Worm (Caenorhabditis elegans): Measurements from ENCODE around the gene clec-229.
A peak's percentile ranks its signal among the peaks of the same experiment; 100 is the strongest.
"Not testable (repeated sequence)": the region's sequence is repeated elsewhere in the genome, so short reads cannot be mapped to it uniquely, and the experiment has no call there.

clec-229 gene

ce11 chrV:15330314-15330713 is 11.0 kb downstream of the clec-229 start, which contains the start of gene srh-295:
Gene srh-295, plus strand, starts transcription at chrV:15330614.
- TF ChIP-seq ztf-29 (GFP tag; IDR thresholded peaks at IDR 0.05), result no peak
- TF ChIP-seq med-1 (GFP tag; optimal IDR thresholded peaks at IDR 0.05; ENCODE audit: insufficient read depth), result no peak
- TF ChIP-seq ref-1 (GFP tag; conservative IDR thresholded peaks at IDR 0.05), result no peak

- TF ChIP-seq flt-1 (GFP tag; IDR thresholded peaks at IDR 0.05), result no peak
- TF ChIP-seq cog-1 (tag; optimal IDR thresholded peaks at IDR 0.05), result no peak
- TF ChIP-seq med-1 (GFP tag; optimal IDR thresholded peaks at IDR 0.05; ENCODE audit: insufficient read depth), result no peak
- TF ChIP-seq ztf-23 (GFP tag; IDR thresholded peaks at IDR 0.05), result no peak
- no peak for TF ChIP-seq klf-2 (GFP tag; conservative IDR thresholded peaks at IDR 0.05)
- TF ChIP-seq ztf-29 (GFP tag; IDR thresholded peaks at IDR 0.05), result no peak
- no peak for TF ChIP-seq ref-1 (GFP tag; conservative IDR thresholded peaks at IDR 0.05)
- TF ChIP-seq tab-1 (GFP tag; IDR thresholded peaks at IDR 0.05), result no peak
- no peak for TF ChIP-seq T22C8.4 (GFP tag; IDR thresholded peaks at IDR 0.05)
Measured at ce11 chrV:15327745-15328447, 13.4 kb downstream of the clec-229 start, which contains the start of gene ZK1037.6. Gene ZK1037.6, minus strand, starts transcription at chrV:15327795.

DNA sequence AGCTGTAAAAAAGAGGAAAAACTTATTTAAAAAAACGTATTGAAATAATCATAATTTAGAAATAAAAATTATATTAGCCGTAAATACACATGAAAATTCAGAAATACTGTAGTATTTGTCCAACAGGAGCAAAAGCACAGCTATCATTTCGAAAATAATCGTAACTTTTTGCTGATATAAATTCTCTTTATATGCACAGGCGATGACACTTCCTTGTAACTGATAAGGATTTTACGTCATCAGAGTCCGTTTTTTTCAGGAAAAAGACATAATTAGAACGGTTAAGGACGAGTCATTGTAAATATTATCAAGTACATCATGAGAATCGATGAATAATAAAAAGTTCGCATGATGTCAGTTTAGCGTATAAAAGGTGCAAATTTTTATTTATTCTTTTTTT is 17.9 kb downstream of the clec-229 start:
- no peak for TF ChIP-seq T22C8.4 (GFP tag; IDR thresholded peaks at IDR 0.05)
- TF ChIP-seq med-1 (GFP tag; optimal IDR thresholded peaks at IDR 0.05; ENCODE audit: insufficient read depth), result no peak
- TF ChIP-seq ztf-29 (GFP tag; IDR thresholded peaks at IDR 0.05), result no peak
- no peak for TF ChIP-seq flt-1 (GFP tag; IDR thresholded peaks at IDR 0.05)
- no peak for TF ChIP-seq cog-1 (tag; optimal IDR thresholded peaks at IDR 0.05)

DNA sequence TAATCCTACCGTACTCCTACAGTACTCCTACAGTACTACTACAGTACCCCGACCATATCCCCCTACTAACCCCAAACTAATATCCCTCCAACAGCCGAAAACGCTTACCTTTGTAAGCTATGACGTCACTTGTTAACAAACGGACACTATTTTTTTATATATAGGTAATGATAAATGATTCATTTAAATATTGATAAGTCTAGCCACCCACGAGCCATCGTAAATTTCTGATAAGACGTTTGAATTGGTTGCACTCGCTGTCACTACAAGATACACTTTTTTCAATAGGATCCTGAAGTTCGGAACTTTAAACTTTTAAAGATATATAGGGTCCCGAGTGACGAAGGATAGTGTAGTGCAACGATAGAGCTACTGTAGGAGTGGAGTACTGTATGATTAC is 18.7 kb downstream of the clec-229 start, which contains the start of gene nhr-247:
Gene nhr-247, plus strand, starts transcription at position 330 of the 400 bp plus-strand sequence.
- TF ChIP-seq ztf-29 (GFP tag; IDR thresholded peaks at IDR 0.05); klf-2 (GFP tag; conservative IDR thresholded peaks at IDR 0.05); ref-1 (GFP tag; conservative IDR thresholded peaks at IDR 0.05): not testable (repeated sequence)

- peak; percentile 84 for TF ChIP-seq flt-1 (GFP tag; IDR thresholded peaks at IDR 0.05)
Measured at ce11 chrV:15320756-15321332, 20.5 kb downstream of the clec-229 start.

DNA sequence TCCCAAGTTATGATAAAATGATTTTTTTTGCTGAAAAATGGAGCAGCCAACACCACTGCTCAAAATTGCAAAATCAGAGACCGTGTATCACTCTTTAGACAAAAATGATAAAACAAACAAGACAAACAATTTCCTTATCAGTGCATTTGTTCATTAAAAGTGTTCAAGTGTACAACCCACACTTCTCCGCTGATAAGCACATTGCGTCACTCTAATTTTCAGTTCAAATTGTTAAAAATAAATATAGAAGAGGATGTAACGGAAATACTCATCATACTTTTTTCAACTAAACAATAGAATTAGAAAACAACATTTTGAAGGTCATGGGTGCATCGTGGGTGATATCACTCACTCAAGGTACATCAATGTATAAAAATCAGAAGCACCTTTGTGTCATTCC is 22.7 kb downstream of the clec-229 start, which contains the start of gene nhr-291:
Gene nhr-291, plus strand, starts transcription at position 324 of the 400 bp plus-strand sequence.
- no peak for TF ChIP-seq ref-1 (GFP tag; conservative IDR thresholded peaks at IDR 0.05)
- no peak for TF ChIP-seq klf-2 (GFP tag; conservative IDR thresholded peaks at IDR 0.05)
- no peak for TF ChIP-seq cog-1 (tag; optimal IDR thresholded peaks at IDR 0.05)
- no peak for TF ChIP-seq tab-1 (GFP tag; IDR thresholded peaks at IDR 0.05)
- TF ChIP-seq flt-1 (GFP tag; IDR thresholded peaks at IDR 0.05), result no peak
- TF ChIP-seq med-1 (GFP tag; optimal IDR thresholded peaks at IDR 0.05; ENCODE audit: insufficient read depth), result no peak
- no peak for TF ChIP-seq ztf-29 (GFP tag; IDR thresholded peaks at IDR 0.05)
- no peak for TF ChIP-seq ztf-23 (GFP tag; IDR thresholded peaks at IDR 0.05)

- no peak for TF ChIP-seq med-1 (GFP tag; optimal IDR thresholded peaks at IDR 0.05; ENCODE audit: insufficient read depth)
- no peak for TF ChIP-seq ztf-23 (GFP tag; IDR thresholded peaks at IDR 0.05)
- TF ChIP-seq ztf-29 (GFP tag; IDR thresholded peaks at IDR 0.05), result no peak
- no peak for TF ChIP-seq cog-1 (tag; optimal IDR thresholded peaks at IDR 0.05)
- TF ChIP-seq ref-1 (GFP tag; conservative IDR thresholded peaks at IDR 0.05), result no peak
- TF ChIP-seq flt-1 (GFP tag; IDR thresholded peaks at IDR 0.05), result no peak
- TF ChIP-seq T22C8.4 (GFP tag; IDR thresholded peaks at IDR 0.05), result no peak
- TF ChIP-seq klf-2 (GFP tag; conservative IDR thresholded peaks at IDR 0.05), result no peak
- TF ChIP-seq tab-1 (GFP tag; IDR thresholded peaks at IDR 0.05), result no peak
Measured at ce11 chrV:15315827-15316527, 25.3 kb downstream of the clec-229 start, which contains the start of the genes srt-22 and nhr-246. Gene srt-22, minus strand, starts transcription at chrV:15315927. Gene nhr-246, plus strand, starts transcription at chrV:15316477.

ce11 chrV:15313529-15313928 is 27.8 kb downstream of the clec-229 start:
- TF ChIP-seq flt-1 (GFP tag; IDR thresholded peaks at IDR 0.05) (no peak), klf-2 (GFP tag; conservative IDR thresholded peaks at IDR 0.05) (no peak), tab-1 (GFP tag; IDR thresholded peaks at IDR 0.05) (no peak), ztf-29 (GFP tag; IDR thresholded peaks at IDR 0.05) (no peak), ref-1 (GFP tag; conservative IDR thresholded peaks at IDR 0.05) (no peak), cog-1 (tag; optimal IDR thresholded peaks at IDR 0.05) (no peak), T22C8.4 (GFP tag; IDR thresholded peaks at IDR 0.05) (no peak), ztf-23 (GFP tag; IDR thresholded peaks at IDR 0.05) (no peak), med-1 (GFP tag; optimal IDR thresholded peaks at IDR 0.05; ENCODE audit: insufficient read depth) (no peak)

DNA sequence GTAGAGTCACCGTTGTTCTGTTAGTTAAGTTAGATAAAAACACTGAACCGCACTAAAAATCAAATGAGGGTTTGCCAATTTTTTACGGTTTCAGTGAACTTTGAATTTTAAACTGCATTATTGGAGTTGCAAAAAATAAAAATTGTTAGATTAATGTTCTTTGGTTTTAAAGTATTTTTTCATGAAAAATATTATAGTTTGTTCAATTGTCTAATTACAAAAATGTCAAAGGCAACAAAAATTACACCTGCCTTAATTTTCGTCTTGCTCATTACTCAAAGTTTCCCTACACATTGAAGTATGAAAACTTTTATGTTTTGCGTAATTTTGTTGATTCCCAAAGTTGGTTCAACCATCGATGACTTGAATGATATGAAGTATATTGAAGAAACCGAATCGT is 30.5 kb downstream of the clec-229 start, which contains the start of gene irld-62:
Gene irld-62, plus strand, starts transcription at position 301 of the 400 bp plus-strand sequence.
- TF ChIP-seq ref-1 (GFP tag; conservative IDR thresholded peaks at IDR 0.05) (no peak), cog-1 (tag; optimal IDR thresholded peaks at IDR 0.05) (no peak), ztf-29 (GFP tag; IDR thresholded peaks at IDR 0.05) (no peak), T22C8.4 (GFP tag; IDR thresholded peaks at IDR 0.05) (no peak), klf-2 (GFP tag; conservative IDR thresholded peaks at IDR 0.05) (no peak), tab-1 (GFP tag; IDR thresholded peaks at IDR 0.05) (no peak), ztf-23 (GFP tag; IDR thresholded peaks at IDR 0.05) (no peak), flt-1 (GFP tag; IDR thresholded peaks at IDR 0.05) (no peak), med-1 (GFP tag; optimal IDR thresholded peaks at IDR 0.05; ENCODE audit: insufficient read depth) (no peak)
